Worm (Caenorhabditis elegans): Measurements from ENCODE around the gene R12C12.6.

- TF ChIP-seq nhr-76 (tag; optimal IDR thresholded peaks at IDR 0.05) (no peak), eor-1 (tag; optimal IDR thresholded peaks at IDR 0.05) (no peak), ama-1 (optimal IDR thresholded peaks at IDR 0.05) (no peak), lin-39 (tag; optimal IDR thresholded peaks at IDR 0.05) (no peak), nhr-25 (tag; optimal IDR thresholded peaks at IDR 0.05) (no peak), unc-62 (GFP tag; optimal IDR thresholded peaks at IDR 0.05) (no peak)
Measured at ce11 chrII:6025647-6026046, 22.0 kb downstream of the R12C12.6 start.
